Worm (Caenorhabditis elegans): ENCODE measurements around the gene slc-25A18.1.

ce11 chrX:15034787-15035186 is 31.0 kb upstream of the slc-25A18.1 start, which contains the start of gene dsc-1:
- TF ChIP-seq tbp1 (GFP tag; optimal IDR thresholded peaks at IDR 0.05) = no peak
- TF ChIP-seq unc-62 (GFP tag; optimal IDR thresholded peaks at IDR 0.05) = no peak
- no peak for TF ChIP-seq ztf-3 (GFP tag; optimal IDR thresholded peaks at IDR 0.05)
- no peak for TF ChIP-seq aptf-2 (GFP tag; conservative IDR thresholded peaks at IDR 0.05)
- TF ChIP-seq pha-4 (tag; optimal IDR thresholded peaks at IDR 0.05) = no peak
- TF ChIP-seq die-1 (tag; optimal IDR thresholded peaks at IDR 0.05) = no peak

Data from whole organism, young adult.